Worm (Caenorhabditis elegans) whole organism, young adult: ENCODE measurements around the gene R03E9.2.

Source experiments
- F52B5.7 ChIP-seq: sonication (generic microtip); optimal IDR thresholded peaks from 2 replicates; lab custom pipeline; 2016; ENCODE audit warnings: mild to moderate bottlenecking, missing genetic modification characterization, missing compliant biosample characterization
- Y53F4B.3 ChIP-seq: fragments of 200-800 bp; sonication (Bioruptor generic); IDR thresholded peaks from 2 replicates; pipeline ENCODE4 v1.3.6; 2022; ENCODE audit warnings: missing genetic modification reagents, missing genetic modification characterization, missing compliant biosample characterization
- ama-1 ChIP-seq, 3 experiments: fragments of 150-350 bp in 1 of 3; sonication (generic microtip) in 2 of 3; optimal IDR thresholded peaks; 2 replicates each; lab custom pipeline; 2014 to 2018; ENCODE audit warnings: missing biosample characterization in 2 of 3, missing genetic modification characterization in 2 of 3, missing genetic modification reagents in 2 of 3
- ceh-27 ChIP-seq: fragments of 200-800 bp; sonication (Bioruptor generic); optimal IDR thresholded peaks from 2 replicates; lab custom pipeline; 2018; ENCODE audit warnings: mild to moderate bottlenecking, missing genetic modification characterization, moderate library complexity, missing compliant biosample characterization
- dox-1 ChIP-seq: fragments of 200-800 bp; sonication (Bioruptor generic); IDR thresholded peaks from 2 replicates; pipeline ENCODE4 v1.3.6; 2022; ENCODE audit warnings: missing genetic modification reagents, missing genetic modification characterization, missing compliant biosample characterization
- egl-18 ChIP-seq: fragments of 200-800 bp; sonication (Bioruptor generic); IDR thresholded peaks from 2 replicates; pipeline ENCODE4 v1.3.6; 2022; ENCODE audit warnings: missing genetic modification reagents, missing genetic modification characterization, missing compliant biosample characterization
- egrh-3 ChIP-seq: fragments of 200-800 bp; sonication (Bioruptor generic); IDR thresholded peaks from 2 replicates; pipeline ENCODE4 v1.3.6; 2022; ENCODE audit warnings: missing genetic modification reagents, missing genetic modification characterization, missing compliant biosample characterization
- gei-17 ChIP-seq: fragments of 200-800 bp; sonication (Bioruptor generic); optimal IDR thresholded peaks from 2 replicates; lab custom pipeline; 2018; ENCODE audit warnings: mild to moderate bottlenecking, missing genetic modification characterization, missing compliant biosample characterization
- lin-40 ChIP-seq: sonication (generic microtip); optimal IDR thresholded peaks from 2 replicates; lab custom pipeline; 2016; ENCODE audit warnings: missing genetic modification characterization, mild to moderate bottlenecking, missing compliant biosample characterization, missing genotype, missing genetic modification reagents
- lsl-1 ChIP-seq: fragments of 200-800 bp; sonication (Bioruptor generic); optimal IDR thresholded peaks from 2 replicates; lab custom pipeline; 2018; ENCODE audit warnings: mild to moderate bottlenecking, missing genetic modification characterization, moderate library complexity, missing compliant biosample characterization
- snpc-1.3 ChIP-seq: sonication (generic microtip); optimal IDR thresholded peaks from 2 replicates; lab custom pipeline; 2017; ENCODE audit warnings: missing genetic modification characterization, mild to moderate bottlenecking, missing compliant biosample characterization, antibody characterized with exemption, moderate library complexity, missing genotype, missing genetic modification reagents; ENCODE audit not compliant: insufficient read depth
- snpc-4 ChIP-seq, 5 experiments: fragments of 150-350 bp in 1 of 5; sonication (generic microtip) in 4 of 5; optimal IDR thresholded peaks; 2 replicates each; lab custom pipeline; 2014 to 2018; ENCODE audit warnings: missing genetic modification characterization in 5 of 5, missing biosample characterization in 3 of 5, antibody characterized with exemption in 2 of 5, mild to moderate bottlenecking in 2 of 5, missing compliant biosample characterization in 2 of 5, missing genotype in 2 of 5, moderate library complexity in 2 of 5, missing genetic modification reagents in 1 of 5
- ztf-25 ChIP-seq: fragments of 200-800 bp; sonication (Bioruptor generic); IDR thresholded peaks from 2 replicates; pipeline ENCODE4 v1.3.6; 2022; ENCODE audit warnings: missing genetic modification reagents, missing genetic modification characterization, missing compliant biosample characterization
- ztf-3 ChIP-seq: fragments of 200-800 bp; sonication (Bioruptor generic); optimal IDR thresholded peaks from 2 replicates; lab custom pipeline; 2018; ENCODE audit warnings: mild to moderate bottlenecking, missing genetic modification characterization, missing compliant biosample characterization

DNA sequence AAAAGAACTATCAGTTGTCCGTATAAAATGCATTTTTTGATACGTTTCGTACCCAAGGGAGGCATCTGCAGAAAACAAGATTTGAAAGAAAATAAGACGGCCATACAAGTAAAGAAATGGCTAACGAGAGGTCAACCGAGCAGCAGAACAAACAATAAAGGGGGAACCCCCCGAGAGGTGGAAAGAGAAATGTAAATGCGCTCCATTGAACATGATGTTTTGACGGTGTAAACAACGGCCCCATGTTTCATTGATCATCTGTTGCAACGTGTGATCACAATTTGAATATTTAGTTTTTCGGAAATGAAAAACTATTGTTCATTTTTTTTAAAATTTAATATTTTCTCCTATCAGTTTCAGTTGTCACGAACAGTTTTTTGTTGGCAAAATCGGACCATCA lies 3.5 kb downstream of the R03E9.2 start, which contains the start of gene K11G12.6:
- TF ChIP-seq lin-40 (tag; lab: Kevin White, UChicago) (no peak), egrh-3 (GFP tag; lab: Robert Waterston, UW) (no peak), ztf-3 (GFP tag; lab: Kevin White, UChicago) (no peak), dox-1 (GFP tag; lab: Robert Waterston, UW) (no peak), gei-17 (no peak), ama-1 (optimal IDR thresholded peaks at IDR 0.05; lab: Kevin White, UChicago) (no peak), ama-1 (GFP tag; optimal IDR thresholded peaks at IDR 0.05; lab: Kevin White, UChicago) (no peak), lsl-1 (GFP tag; lab: Kevin White, UChicago) (no peak), ztf-25 (no peak), F52B5.7 (tag; lab: Kevin White, UChicago) (no peak), Y53F4B.3 (no peak), snpc-4 (GFP tag; optimal IDR thresholded peaks at IDR 0.05; lab: Kevin White, UChicago) (no peak), snpc-4 (tag; optimal IDR thresholded peaks at IDR 0.05; lab: Kevin White, UChicago) (no peak), snpc-1.3 (tag; lab: Kevin White, UChicago) (no peak), ceh-27 (GFP tag; lab: Kevin White, UChicago) (no peak), egl-18 (no peak)
